Worm (Caenorhabditis elegans) whole organism, young adult: Measurements from ENCODE around the gene nrfl-1.

Experiments
- B0019.2 ChIP-seq: fragments of 200-800 bp; sonication (Bioruptor generic); conservative IDR thresholded peaks from 2 replicates; pipeline ENCODE4 v1.3.6; 2022; ENCODE audit warnings: missing genetic modification reagents, missing genetic modification characterization, missing compliant biosample characterization
- B0336.3 ChIP-seq: fragments of 200-800 bp; sonication (Bioruptor generic); IDR thresholded peaks from 2 replicates; pipeline ENCODE4 v1.3.6; 2022; ENCODE audit warnings: missing genetic modification characterization, missing compliant biosample characterization
- F10E7.11 ChIP-seq: sonication (generic microtip); optimal IDR thresholded peaks from 2 replicates; lab custom pipeline; 2017; ENCODE audit warnings: mild to moderate bottlenecking, missing genetic modification characterization, moderate library complexity, missing compliant biosample characterization
- F23B12.7 ChIP-seq: sonication (generic microtip); optimal IDR thresholded peaks from 2 replicates; lab custom pipeline; 2017; ENCODE audit warnings: missing genetic modification characterization, mild to moderate bottlenecking, missing compliant biosample characterization, antibody characterized with exemption, moderate library complexity; ENCODE audit not compliant: insufficient read depth
- F33H1.4 ChIP-seq: fragments of 200-800 bp; sonication (Bioruptor generic); IDR thresholded peaks from 2 replicates; pipeline ENCODE4 v1.3.6; 2022; ENCODE audit warnings: missing genetic modification reagents, missing genetic modification characterization, missing compliant biosample characterization
- F55B11.4 ChIP-seq: sonication (generic microtip); optimal IDR thresholded peaks from 2 replicates; lab custom pipeline; 2016; ENCODE audit warnings: missing compliant biosample characterization, missing genetic modification characterization, borderline replicate concordance; ENCODE audit not compliant: insufficient read depth
- F57A8.1 ChIP-seq: fragments of 200-800 bp; sonication (Bioruptor generic); optimal IDR thresholded peaks from 2 replicates; lab custom pipeline; 2018; ENCODE audit warnings: mild to moderate bottlenecking, missing genetic modification characterization, moderate library complexity, missing compliant biosample characterization
- T07F8.4 ChIP-seq: sonication (generic microtip); optimal IDR thresholded peaks from 2 replicates; lab custom pipeline; 2016; ENCODE audit warnings: mild to moderate bottlenecking, missing genetic modification characterization, moderate library complexity, missing compliant biosample characterization
- Y95B8A.8 ChIP-seq: fragments of 200-800 bp; sonication (Bioruptor generic); IDR thresholded peaks from 2 replicates; pipeline ENCODE4 v1.3.6; 2022; ENCODE audit warnings: missing genetic modification reagents, missing genetic modification characterization, missing compliant biosample characterization
- ama-1 ChIP-seq, 3 experiments: fragments of 150-350 bp in 1 of 3; sonication (generic microtip) in 2 of 3; optimal IDR thresholded peaks; 2 replicates each; lab custom pipeline; 2014 to 2018; ENCODE audit warnings: missing biosample characterization in 2 of 3, missing genetic modification characterization in 2 of 3, missing genetic modification reagents in 2 of 3
- atf-7 ChIP-seq: sonication (generic microtip); optimal IDR thresholded peaks from 2 replicates; lab custom pipeline; 2017; ENCODE audit warnings: mild to moderate bottlenecking, missing genetic modification characterization, missing compliant biosample characterization
- bed-2 ChIP-seq: fragments of 200-800 bp; sonication (Bioruptor generic); IDR thresholded peaks from 2 replicates; pipeline ENCODE4 v1.3.6; 2022; ENCODE audit warnings: missing genetic modification reagents, missing genetic modification characterization, missing compliant biosample characterization
- ccch-3 ChIP-seq: fragments of 200-800 bp; sonication (Bioruptor generic); optimal IDR thresholded peaks from 2 replicates; lab custom pipeline; 2018; ENCODE audit warnings: mild to moderate bottlenecking, missing genetic modification characterization, missing compliant biosample characterization
- cebp-2 ChIP-seq: fragments of 200-800 bp; sonication (Bioruptor generic); IDR thresholded peaks from 2 replicates; pipeline ENCODE4 v1.3.6; 2022; ENCODE audit warnings: missing genetic modification characterization, missing compliant biosample characterization
- ceh-27 ChIP-seq: fragments of 200-800 bp; sonication (Bioruptor generic); optimal IDR thresholded peaks from 2 replicates; lab custom pipeline; 2018; ENCODE audit warnings: mild to moderate bottlenecking, missing genetic modification characterization, moderate library complexity, missing compliant biosample characterization
- ceh-58 ChIP-seq: fragments of 200-800 bp; sonication (Bioruptor generic); IDR thresholded peaks from 2 replicates; pipeline ENCODE4 v1.3.6; 2022; ENCODE audit warnings: missing genetic modification characterization, missing compliant biosample characterization
- ceh-79 ChIP-seq: sonication (generic microtip); optimal IDR thresholded peaks from 2 replicates; lab custom pipeline; 2017; ENCODE audit warnings: mild to moderate bottlenecking, missing genetic modification characterization, missing compliant biosample characterization
- dpff-1 ChIP-seq: sonication (generic microtip); optimal IDR thresholded peaks from 2 replicates; lab custom pipeline; 2017; ENCODE audit warnings: mild to moderate bottlenecking, missing genetic modification characterization, missing compliant biosample characterization
- dpl-1 ChIP-seq: fragments of 150-350 bp; optimal IDR thresholded peaks from 2 replicates; lab custom pipeline; 2014; ENCODE audit warnings: missing biosample characterization, missing genetic modification reagents, missing genetic modification characterization
- ets-4 ChIP-seq: fragments of 200-800 bp; sonication (Bioruptor generic); optimal IDR thresholded peaks from 2 replicates; lab custom pipeline; 2018; ENCODE audit warnings: mild to moderate bottlenecking, missing genetic modification characterization, missing compliant biosample characterization
- him-1 ChIP-seq: sonication (generic microtip); optimal IDR thresholded peaks from 2 replicates; lab custom pipeline; 2016; ENCODE audit warnings: missing genotype, missing genetic modification reagents, missing genetic modification characterization, missing compliant biosample characterization
- hlh-12 ChIP-seq: sonication (generic microtip); optimal IDR thresholded peaks from 2 replicates; lab custom pipeline; 2016; ENCODE audit warnings: missing genetic modification characterization, missing compliant biosample characterization
- hlh-26 ChIP-seq: fragments of 200-800 bp; sonication (Bioruptor generic); conservative IDR thresholded peaks from 2 replicates; pipeline ENCODE4 v1.3.6; 2022; ENCODE audit warnings: missing genetic modification reagents, missing genetic modification characterization, missing compliant biosample characterization
- hrde-1 ChIP-seq: sonication (generic microtip); optimal IDR thresholded peaks from 2 replicates; lab custom pipeline; 2016; ENCODE audit warnings: missing genetic modification characterization, mild to moderate bottlenecking, missing compliant biosample characterization, moderate library complexity, missing genotype, missing genetic modification reagents, borderline replicate concordance
- hsf-1 ChIP-seq: fragments of 200-800 bp; sonication (Bioruptor generic); IDR thresholded peaks from 2 replicates; pipeline ENCODE4 v1.3.6; 2022; ENCODE audit warnings: missing genetic modification reagents, missing genetic modification characterization, missing compliant biosample characterization
- lag-1 ChIP-seq: fragments of 200-800 bp; sonication (Bioruptor generic); IDR thresholded peaks from 2 replicates; pipeline ENCODE4 v1.3.6; 2022; ENCODE audit warnings: missing genetic modification reagents, missing genetic modification characterization, missing compliant biosample characterization
- let-526 ChIP-seq: fragments of 200-800 bp; sonication (Bioruptor generic); IDR thresholded peaks from 2 replicates; pipeline ENCODE4 v1.3.6; 2022; ENCODE audit warnings: missing genetic modification reagents, missing genetic modification characterization, missing compliant biosample characterization
- lin-26 ChIP-seq: fragments of 200-800 bp; sonication (Bioruptor generic); IDR thresholded peaks from 2 replicates; pipeline ENCODE4 v1.3.6; 2022; ENCODE audit warnings: missing genetic modification reagents, missing genetic modification characterization, missing compliant biosample characterization
- lir-1 ChIP-seq: fragments of 200-800 bp; sonication (Bioruptor generic); conservative IDR thresholded peaks from 2 replicates; pipeline ENCODE4 v1.3.6; 2022; ENCODE audit warnings: missing genetic modification reagents, missing genetic modification characterization, missing compliant biosample characterization
- lsy-27 ChIP-seq: sonication (generic microtip); optimal IDR thresholded peaks from 2 replicates; lab custom pipeline; 2017; ENCODE audit warnings: missing genetic modification characterization, mild to moderate bottlenecking, missing compliant biosample characterization, antibody characterized with exemption, missing genotype, borderline replicate concordance; ENCODE audit not compliant: insufficient read depth
- madf-8 ChIP-seq: fragments of 200-800 bp; sonication (Bioruptor generic); conservative IDR thresholded peaks from 2 replicates; pipeline ENCODE4 v1.3.6; 2022; ENCODE audit warnings: missing genetic modification reagents, missing genetic modification characterization, missing compliant biosample characterization
- mes-4 ChIP-seq: sonication (generic microtip); optimal IDR thresholded peaks from 2 replicates; lab custom pipeline; 2016; ENCODE audit warnings: missing genotype, missing genetic modification characterization, missing compliant biosample characterization
- nhr-80 ChIP-seq: sonication (generic microtip); optimal IDR thresholded peaks from 2 replicates; lab custom pipeline; 2016; ENCODE audit warnings: missing genetic modification characterization, missing compliant biosample characterization
- pha-4 ChIP-seq: fragments of 150-350 bp; sonication (generic microtip); optimal IDR thresholded peaks from 2 replicates; lab custom pipeline; 2014; ENCODE audit warnings: missing biosample characterization, missing genetic modification reagents, missing genetic modification characterization
- rcor-1 ChIP-seq: fragments of 200-800 bp; sonication (Bioruptor generic); IDR thresholded peaks from 2 replicates; pipeline ENCODE4 v1.3.6; 2022; ENCODE audit warnings: missing genetic modification reagents, missing genetic modification characterization, missing compliant biosample characterization
- repo-1 ChIP-seq: sonication (generic microtip); optimal IDR thresholded peaks from 2 replicates; lab custom pipeline; 2017; ENCODE audit warnings: mild to moderate bottlenecking, missing genetic modification characterization, missing compliant biosample characterization
- snpc-4 ChIP-seq, 5 experiments: fragments of 150-350 bp in 1 of 5; sonication (generic microtip) in 4 of 5; optimal IDR thresholded peaks; 2 replicates each; lab custom pipeline; 2014 to 2018; ENCODE audit warnings: missing genetic modification characterization in 5 of 5, missing biosample characterization in 3 of 5, antibody characterized with exemption in 2 of 5, mild to moderate bottlenecking in 2 of 5, missing compliant biosample characterization in 2 of 5, missing genotype in 2 of 5, moderate library complexity in 2 of 5, missing genetic modification reagents in 1 of 5
- somi-1 ChIP-seq: fragments of 200-800 bp; sonication (Bioruptor generic); optimal IDR thresholded peaks from 2 replicates; lab custom pipeline; 2018; ENCODE audit warnings: mild to moderate bottlenecking, missing genetic modification characterization, missing compliant biosample characterization
- tbx-9 ChIP-seq: sonication (generic microtip); optimal IDR thresholded peaks from 2 replicates; lab custom pipeline; 2016; ENCODE audit warnings: borderline replicate concordance, missing genetic modification characterization, inconsistent platforms, missing compliant biosample characterization
- tlf-1 ChIP-seq: fragments of 200-800 bp; sonication (Bioruptor generic); optimal IDR thresholded peaks from 2 replicates; lab custom pipeline; 2018; ENCODE audit warnings: mild to moderate bottlenecking, missing genetic modification characterization, missing compliant biosample characterization
- ztf-22 ChIP-seq: fragments of 200-800 bp; sonication (Bioruptor generic); optimal IDR thresholded peaks from 2 replicates; lab custom pipeline; 2018; ENCODE audit warnings: mild to moderate bottlenecking, missing genetic modification characterization, moderate library complexity, missing compliant biosample characterization

nrfl-1 gene

ce11 chrIV:9118792-9119191, at the start of gene nrfl-1:
Gene nrfl-1, plus strand, starts transcription at chrIV:9119092.
- TF ChIP-seq F33H1.4 = no peak

- no peak for TF ChIP-seq Y95B8A.8 (GFP tag; lab: Robert Waterston, UW)
- no peak for TF ChIP-seq dpff-1 (tag; lab: Kevin White, UChicago)
- no peak for TF ChIP-seq mes-4
- TF ChIP-seq hsf-1 = no peak
- TF ChIP-seq lir-1 (GFP tag; lab: Robert Waterston, UW) = no peak
- TF ChIP-seq T07F8.4 = no peak
- no peak for TF ChIP-seq hrde-1 (tag; lab: Kevin White, UChicago)
- no peak for TF ChIP-seq lag-1 (GFP tag; lab: Robert Waterston, UW)
- TF ChIP-seq hlh-26 = no peak
Observed at ce11 chrIV:9069703-9070102, 49.2 kb upstream of the nrfl-1 start, which contains the start of gene nhr-11. Gene nhr-11, plus strand, starts transcription at chrIV:9070003.

- no peak for TF ChIP-seq rcor-1 (GFP tag; lab: Robert Waterston, UW)
- TF ChIP-seq nhr-80 (tag; lab: Kevin White, UChicago) = peak; percentile 47
Observed at ce11 chrIV:9070188-9070587, 48.7 kb upstream of the nrfl-1 start.

ce11 chrIV:9074244-9074723, 44.6 kb upstream of the nrfl-1 start, which contains the start of gene mppb-1:
Gene mppb-1, plus strand, starts transcription at chrIV:9074673.
- TF ChIP-seq ets-4 = no peak
- TF ChIP-seq let-526 (GFP tag; lab: Robert Waterston, UW) = 0 out of 2 replicates have a peak, but pooled peaks have one; percentile 62
- no peak for TF ChIP-seq ztf-22 (GFP tag; lab: Kevin White, UChicago)
- TF ChIP-seq hlh-12 (tag; lab: Kevin White, UChicago) = peak; percentile 1
- TF ChIP-seq atf-7 (tag; lab: Kevin White, UChicago) = peak; percentile 28
- TF ChIP-seq ccch-3 = peak; percentile 71
- no peak for TF ChIP-seq ceh-79
- TF ChIP-seq F23B12.7 (tag; lab: Kevin White, UChicago) = peak; percentile 46
- peak; percentile 84 for TF ChIP-seq ceh-27 (GFP tag; lab: Kevin White, UChicago)
- no peak for TF ChIP-seq tlf-1
- TF ChIP-seq B0336.3 (GFP tag; lab: Robert Waterston, UW) = no peak
- TF ChIP-seq F10E7.11 (tag; lab: Kevin White, UChicago) = no peak
- TF ChIP-seq cebp-2 (GFP tag; lab: Robert Waterston, UW) = no peak
- TF ChIP-seq dpl-1 (GFP tag; lab: Kevin White, UChicago) = peak; percentile 82
- TF ChIP-seq B0019.2 = 0 out of 2 replicates have a peak, but pooled peaks have one; percentile 38
- TF ChIP-seq hlh-26 = no peak
- TF ChIP-seq lsy-27 (tag; lab: Kevin White, UChicago) = no peak
- TF ChIP-seq ama-1 (optimal IDR thresholded peaks at IDR 0.05; lab: Kevin White, UChicago) = no peak
- no peak for TF ChIP-seq ama-1 (GFP tag; optimal IDR thresholded peaks at IDR 0.05; lab: Kevin White, UChicago)
- no peak for TF ChIP-seq repo-1 (tag; lab: Kevin White, UChicago)
- TF ChIP-seq somi-1 (GFP tag; lab: Kevin White, UChicago) = no peak
- TF ChIP-seq F57A8.1 (GFP tag; lab: Kevin White, UChicago) = no peak
- peak; percentile 2 for TF ChIP-seq snpc-4 (GFP tag; optimal IDR thresholded peaks at IDR 0.05; lab: Kevin White, UChicago)
- peak; percentile 8 to 52 (median 36) for TF ChIP-seq snpc-4 (tag; optimal IDR thresholded peaks at IDR 0.05; lab: Kevin White, UChicago)
- no peak for TF ChIP-seq tbx-9 (tag; lab: Kevin White, UChicago)
- no peak for TF ChIP-seq F55B11.4 (tag; lab: Kevin White, UChicago)
- no peak for TF ChIP-seq lin-26 (GFP tag; lab: Robert Waterston, UW)
- no peak for TF ChIP-seq mes-4
- no peak for TF ChIP-seq T07F8.4
- TF ChIP-seq pha-4 = no peak
- TF ChIP-seq bed-2 = peak; percentile 85
- no peak for TF ChIP-seq Y95B8A.8 (GFP tag; lab: Robert Waterston, UW)
- no peak for TF ChIP-seq him-1
- TF ChIP-seq rcor-1 (GFP tag; lab: Robert Waterston, UW) = peak; percentile 60
- TF ChIP-seq ceh-58 (GFP tag; lab: Robert Waterston, UW) = no peak
- peak; percentile 40; the same call in 1 of the 2 replicates for TF ChIP-seq madf-8 (GFP tag; lab: Robert Waterston, UW)
